Fruit fly (Drosophila melanogaster): ENCODE data around the gene CG16721.

CG16721 gene

DNA sequence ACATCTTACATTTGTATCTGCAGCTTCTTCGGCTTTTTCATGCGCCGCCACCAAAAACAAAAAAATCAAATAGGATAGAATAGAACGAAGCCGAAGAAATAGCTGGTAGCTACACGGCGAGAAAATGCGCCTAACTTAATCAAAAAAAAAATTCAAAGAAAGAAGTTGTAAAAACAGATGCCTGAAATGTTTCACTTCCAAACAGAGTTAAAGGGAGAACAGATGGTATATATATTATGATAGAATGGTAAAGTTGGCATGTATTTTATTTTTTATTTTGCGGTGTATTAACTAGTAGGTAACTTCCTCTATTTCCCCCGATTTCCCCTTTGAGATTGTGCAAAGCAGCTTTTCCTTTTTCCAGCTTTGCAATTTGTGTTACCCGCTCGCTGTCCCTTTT, 44.7 kb downstream of the CG16721 start (continued):
- TF ChIP-seq CG8388 (GFP tag; optimal IDR thresholded peaks at IDR 0.05) (peak; percentile 21), gce (GFP tag; IDR thresholded peaks at IDR 0.05) (0 out of 3 replicates have a peak, but pooled peaks have one; percentile 25), NfI (GFP tag; optimal IDR thresholded peaks at IDR 0.05) (peak; percentile 25), Meics (GFP tag; optimal IDR thresholded peaks at IDR 0.05) (peak; percentile 28), CG15269 (tag; optimal IDR thresholded peaks at IDR 0.05) (peak; percentile 4), CG18599 (GFP tag; optimal IDR thresholded peaks at IDR 0.05) (peak; percentile 53), Ssrp (tag; optimal IDR thresholded peaks at IDR 0.05) (peak; percentile 32), CG17359 (tag; optimal IDR thresholded peaks at IDR 0.05) (peak; percentile 43), CG2875 (GFP tag; optimal IDR thresholded peaks at IDR 0.05) (peak; percentile 9), gem (tag; optimal IDR thresholded peaks at IDR 0.05) (peak; percentile 68), lola (GFP tag; optimal IDR thresholded peaks at IDR 0.05) (peak in 1 of 3 experiments; percentile 8), CG13287 (GFP tag; IDR thresholded peaks at IDR 0.05; ENCODE audit: partially characterized antibody) (no peak), CG13296 (GFP tag; optimal IDR thresholded peaks at IDR 0.05) (no peak), ATbp (GFP tag; optimal IDR thresholded peaks at IDR 0.05) (peak; percentile 34), Ada2b (GFP tag; IDR thresholded peaks at IDR 0.05) (peak; percentile 46; the same call in 1 of the 2 replicates), Poxn (GFP tag; IDR thresholded peaks at IDR 0.05) (no peak), CG6689 (GFP tag; IDR thresholded peaks at IDR 0.05) (0 out of 2 replicates have a peak, but pooled peaks have one; percentile 14), Atf-2 (GFP tag; optimal IDR thresholded peaks at IDR 0.05) (no peak), Chrac-16 (GFP tag; optimal IDR thresholded peaks at IDR 0.05) (peak; percentile 5), Ptx1 (GFP tag; IDR thresholded peaks at IDR 0.05) (peak; percentile 39), prd (optimal IDR thresholded peaks at IDR 0.05) (no peak), prd (GFP tag; IDR thresholded peaks at IDR 0.05) (peak; percentile 50; the same call in 1 of the 3 replicates), bsh (GFP tag; optimal IDR thresholded peaks at IDR 0.05) (peak; percentile 60 to 82), Deaf1 (tag; optimal IDR thresholded peaks at IDR 0.05) (peak; percentile 5), CG17385 (GFP tag; optimal IDR thresholded peaks at IDR 0.05) (peak; percentile 16), tgo (GFP tag; IDR thresholded peaks at IDR 0.05) (peak; percentile 15; the same call in 1 of the 3 replicates), CG10431 (GFP tag; optimal IDR thresholded peaks at IDR 0.05) (no peak), ci (GFP tag; IDR thresholded peaks at IDR 0.05) (0 out of 3 replicates have a peak, but pooled peaks have one; percentile 37), Optix (GFP tag; IDR thresholded peaks at IDR 0.05) (no peak), CG10366 (GFP tag; IDR thresholded peaks at IDR 0.05) (no peak), CG13624 (GFP tag; optimal IDR thresholded peaks at IDR 0.05) (peak; percentile 1), CG10267 (tag; optimal IDR thresholded peaks at IDR 0.05) (peak; percentile 6), MBD-R2 (GFP tag; IDR thresholded peaks at IDR 0.05) (no peak), CG11504 (tag; optimal IDR thresholded peaks at IDR 0.05) (peak; percentile 59), Xrp1 (GFP tag; IDR thresholded peaks at IDR 0.05) (peak; percentile 58), onecut (GFP tag; IDR thresholded peaks at IDR 0.05) (0 out of 2 replicates have a peak, but pooled peaks have one; percentile 13), CG6813 (GFP tag; optimal IDR thresholded peaks at IDR 0.05) (no peak), E2f2 (GFP tag; IDR thresholded peaks at IDR 0.05) (0 out of 2 replicates have a peak, but pooled peaks have one; percentile 14), Fer1 (GFP tag; optimal IDR thresholded peaks at IDR 0.05) (peak; percentile 8), CG2712 (tag; optimal IDR thresholded peaks at IDR 0.05) (peak; percentile 18), CG14710 (tag; optimal IDR thresholded peaks at IDR 0.05) (peak; percentile 24), CG43689 (GFP tag; IDR thresholded peaks at IDR 0.05) (no peak), Blimp-1 (GFP tag; optimal IDR thresholded peaks at IDR 0.05) (peak; percentile 42), CG10959 (GFP tag; IDR thresholded peaks at IDR 0.05) (0 out of 2 replicates have a peak, but pooled peaks have one; percentile 12), dmrt11E (tag; optimal IDR thresholded peaks at IDR 0.05) (peak; percentile 17), dmrt99B (tag; optimal IDR thresholded peaks at IDR 0.05) (peak; percentile 40), hkb (optimal IDR thresholded peaks at IDR 0.05) (no peak), hkb (GFP tag; IDR thresholded peaks at IDR 0.05) (0 out of 2 replicates have a peak, but pooled peaks have one; percentile 27), CG8924 (tag; optimal IDR thresholded peaks at IDR 0.05) (peak; percentile 2), org-1 (GFP tag; optimal IDR thresholded peaks at IDR 0.05) (no peak)
